Worm (Caenorhabditis elegans) whole organism, L3 larva: Measurements from ENCODE around the gene srh-116.

Experiments used
- R02D3.7 ChIP-seq: fragments of 150-350 bp; optimal IDR thresholded peaks from 2 replicates; lab custom pipeline; 2014; ENCODE audit warnings: missing biosample characterization, missing genetic modification characterization
- aly-2 ChIP-seq: fragments of 150-350 bp; optimal IDR thresholded peaks from 2 replicates; lab custom pipeline; 2014; ENCODE audit warnings: missing biosample characterization, missing genetic modification characterization
- ama-1 ChIP-seq: fragments of 150-350 bp; optimal IDR thresholded peaks from 2 replicates; lab custom pipeline; 2018
- ceh-16 ChIP-seq: sonication (generic microtip); optimal IDR thresholded peaks from 2 replicates; lab custom pipeline; 2017; ENCODE audit warnings: missing biosample characterization, missing genetic modification characterization
- ceh-28 ChIP-seq: fragments of 150-350 bp; optimal IDR thresholded peaks from 2 replicates; lab custom pipeline; 2014; ENCODE audit warnings: missing biosample characterization, missing genetic modification reagents, missing genetic modification characterization
- daf-12 ChIP-seq: fragments of 150-350 bp; optimal IDR thresholded peaks from 2 replicates; lab custom pipeline; 2014; ENCODE audit warnings: missing biosample characterization, missing genetic modification reagents, missing genetic modification characterization
- egl-27 ChIP-seq: sonication (generic microtip); optimal IDR thresholded peaks from 4 replicates; lab custom pipeline; 2017; ENCODE audit warnings: missing biosample characterization, missing genetic modification reagents, missing genetic modification characterization
- egl-5 ChIP-seq: fragments of 150-350 bp; optimal IDR thresholded peaks from 2 replicates; lab custom pipeline; 2017; ENCODE audit warnings: missing biosample characterization, missing genetic modification reagents, missing genetic modification characterization, inconsistent platforms
- elt-1 ChIP-seq: fragments of 150-350 bp; optimal IDR thresholded peaks from 2 replicates; lab custom pipeline; 2014; ENCODE audit warnings: missing biosample characterization, missing genetic modification characterization
- elt-2 ChIP-seq: sonication (generic microtip); optimal IDR thresholded peaks from 2 replicates; lab custom pipeline; 2016; ENCODE audit warnings: missing genetic modification reagents, mild to moderate bottlenecking, missing genetic modification characterization, missing compliant biosample characterization
- elt-3 ChIP-seq, 3 experiments: fragments of 150-350 bp in 1 of 3; sonication (generic microtip) in 2 of 3; optimal IDR thresholded peaks; 2 replicates in 2 of 3; 4 replicates in 1 of 3; lab custom pipeline; 2014 to 2017; ENCODE audit warnings: missing biosample characterization in 3 of 3, missing genetic modification characterization in 3 of 3
- eor-1 ChIP-seq, 2 experiments: fragments of 150-350 bp; optimal IDR thresholded peaks; 2 replicates each; lab custom pipeline; 2014 to 2018; ENCODE audit warnings: missing biosample characterization in 2 of 2, missing genetic modification characterization in 2 of 2
- fkh-10 ChIP-seq: sonication (generic microtip); optimal IDR thresholded peaks from 2 replicates; lab custom pipeline; 2017; ENCODE audit warnings: missing biosample characterization, missing genetic modification reagents, missing genetic modification characterization
- fkh-2 ChIP-seq: fragments of 150-350 bp; optimal IDR thresholded peaks from 2 replicates; lab custom pipeline; 2014; ENCODE audit warnings: missing biosample characterization, missing genetic modification reagents, missing genetic modification characterization
- fos-1 ChIP-seq: fragments of 150-350 bp; optimal IDR thresholded peaks from 2 replicates; lab custom pipeline; 2014; ENCODE audit warnings: missing biosample characterization, missing genetic modification characterization
- hmg-11 ChIP-seq: sonication (generic microtip); optimal IDR thresholded peaks from 2 replicates; lab custom pipeline; 2016; ENCODE audit warnings: missing genetic modification characterization, missing compliant biosample characterization
- jun-1 ChIP-seq: fragments of 150-350 bp; optimal IDR thresholded peaks from 2 replicates; lab custom pipeline; 2014; ENCODE audit warnings: missing biosample characterization, missing genetic modification reagents, missing genetic modification characterization
- lsy-12 ChIP-seq: sonication (generic microtip); optimal IDR thresholded peaks from 2 replicates; lab custom pipeline; 2016; ENCODE audit warnings: mild to moderate bottlenecking, missing genetic modification characterization, missing compliant biosample characterization
- mdl-1 ChIP-seq: fragments of 150-350 bp; optimal IDR thresholded peaks from 2 replicates; lab custom pipeline; 2014; ENCODE audit warnings: missing biosample characterization, missing genetic modification characterization
- nfya-1 ChIP-seq: sonication (generic microtip); optimal IDR thresholded peaks from 2 replicates; lab custom pipeline; 2017; ENCODE audit warnings: missing genetic modification characterization, mild to moderate bottlenecking, missing compliant biosample characterization, antibody characterized with exemption, moderate library complexity; ENCODE audit not compliant: insufficient read depth
- nhr-11 ChIP-seq: fragments of 150-350 bp; optimal IDR thresholded peaks from 2 replicates; lab custom pipeline; 2014; ENCODE audit warnings: missing biosample characterization, missing genetic modification characterization
- nhr-12 ChIP-seq: fragments of 150-350 bp; optimal IDR thresholded peaks from 2 replicates; lab custom pipeline; 2014; ENCODE audit warnings: missing biosample characterization, missing genetic modification characterization
- nhr-237 ChIP-seq: fragments of 150-350 bp; optimal IDR thresholded peaks from 2 replicates; lab custom pipeline; 2014; ENCODE audit warnings: missing biosample characterization, missing genetic modification characterization
- nhr-25 ChIP-seq: sonication (generic microtip); optimal IDR thresholded peaks from 2 replicates; lab custom pipeline; 2017; ENCODE audit warnings: missing biosample characterization, missing genetic modification characterization
- nhr-28 ChIP-seq: fragments of 150-350 bp; optimal IDR thresholded peaks from 2 replicates; lab custom pipeline; 2014; ENCODE audit warnings: missing biosample characterization, missing genetic modification characterization
- nhr-43 ChIP-seq: sonication (generic microtip); optimal IDR thresholded peaks from 2 replicates; lab custom pipeline; 2016; ENCODE audit warnings: mild to moderate bottlenecking, missing genetic modification characterization, missing compliant biosample characterization; ENCODE audit not compliant: poor library complexity, severe bottlenecking
- nhr-76 ChIP-seq: fragments of 150-350 bp; sonication (generic microtip); optimal IDR thresholded peaks from 5 replicates; lab custom pipeline; 2014; ENCODE audit warnings: missing biosample characterization, missing genetic modification characterization
- nhr-77 ChIP-seq: fragments of 150-350 bp; optimal IDR thresholded peaks from 2 replicates; lab custom pipeline; 2014; ENCODE audit warnings: missing biosample characterization, missing genetic modification characterization
- pha-4 ChIP-seq: fragments of 150-350 bp; optimal IDR thresholded peaks from 2 replicates; lab custom pipeline; 2014; ENCODE audit warnings: missing biosample characterization, missing genetic modification reagents, missing genetic modification characterization
- pqm-1 ChIP-seq: fragments of 150-350 bp; optimal IDR thresholded peaks from 2 replicates; lab custom pipeline; 2017; ENCODE audit warnings: missing biosample characterization, missing genetic modification characterization, inconsistent platforms
- skn-1 ChIP-seq: fragments of 150-350 bp; optimal IDR thresholded peaks from 2 replicates; lab custom pipeline; 2014; ENCODE audit warnings: missing biosample characterization, missing genetic modification characterization
- snpc-4 ChIP-seq: fragments of 150-350 bp; optimal IDR thresholded peaks from 2 replicates; lab custom pipeline; 2014; ENCODE audit warnings: missing biosample characterization, missing genetic modification characterization
- tbx-2 ChIP-seq: sonication (generic microtip); optimal IDR thresholded peaks from 2 replicates; lab custom pipeline; 2016; ENCODE audit warnings: mild to moderate bottlenecking, missing genetic modification characterization, missing compliant biosample characterization

srh-116 gene

DNA sequence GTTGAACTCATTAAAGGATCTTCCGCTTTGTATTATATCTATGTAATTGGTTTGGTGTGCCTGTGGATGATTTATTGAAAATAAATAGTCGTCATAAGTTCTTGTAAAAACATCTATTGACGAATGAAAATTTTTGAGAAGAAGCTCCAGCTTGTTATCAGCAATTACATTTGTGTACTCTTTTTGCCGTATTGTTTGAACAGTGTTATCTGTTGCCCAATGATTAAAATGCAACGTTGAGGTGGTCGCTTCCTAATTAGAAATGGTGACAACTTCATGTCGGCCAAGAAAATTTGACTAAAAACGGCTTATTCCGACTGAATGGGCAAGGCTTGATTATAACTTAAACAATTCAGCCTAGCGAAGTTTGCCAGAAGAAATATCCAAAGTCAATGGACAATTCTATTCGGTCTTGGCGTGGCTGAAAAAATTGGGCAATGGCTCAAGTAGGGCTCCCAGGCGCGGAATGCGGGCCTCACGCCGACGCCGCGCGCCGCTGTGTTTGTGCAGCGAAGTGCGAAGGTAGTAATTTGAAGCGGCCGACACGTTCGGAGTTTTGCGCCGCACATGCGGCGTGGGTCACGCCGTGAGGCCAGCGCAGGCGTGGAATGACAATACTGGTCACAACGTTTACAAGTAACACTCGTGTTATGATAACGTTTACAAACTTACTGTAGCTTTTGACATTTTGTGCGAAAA is 14.2 kb downstream of the srh-116 start:
- TF ChIP-seq nfya-1 (no peak), snpc-4 (no peak), nhr-237 (tag; lab: Kevin White, UChicago) (no peak), ceh-28 (tag; lab: Kevin White, UChicago) (no peak), elt-2 (tag; lab: Kevin White, UChicago) (peak; percentile 70), nhr-43 (tag; lab: Kevin White, UChicago) (no peak), egl-5 (tag; lab: Kevin White, UChicago) (no peak), nhr-11 (no peak), hmg-11 (no peak), ama-1 (no peak), pha-4 (tag; lab: Kevin White, UChicago) (peak; percentile 21), tbx-2 (tag; lab: Kevin White, UChicago) (no peak), pqm-1 (peak; percentile 22), jun-1 (no peak), ceh-16 (tag; lab: Kevin White, UChicago) (no peak)

DNA sequence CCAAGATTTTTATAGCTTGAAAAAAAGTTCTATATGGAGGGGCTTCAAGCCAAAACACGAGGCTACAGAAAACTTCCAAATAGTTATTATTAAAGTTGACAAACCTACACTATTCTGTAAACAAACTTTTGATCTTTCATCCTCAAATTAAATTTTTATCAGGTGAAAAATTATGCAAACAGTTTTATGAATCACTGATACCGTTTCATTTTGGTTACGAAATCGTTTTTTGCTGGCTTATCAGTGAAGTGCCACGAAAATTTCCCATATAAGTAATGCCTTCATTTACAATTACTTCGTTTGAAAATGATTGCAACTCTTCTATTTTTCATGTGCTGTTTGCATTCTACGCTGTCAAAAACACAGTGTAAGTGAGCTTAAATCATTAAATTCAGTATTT is 16.1 kb downstream of the srh-116 start, which contains the start of gene T19C9.8:
Gene T19C9.8, plus strand, starts transcription at position 299 of the 400 bp plus-strand sequence.
- peak; percentile 77 for TF ChIP-seq pqm-1
- no peak for TF ChIP-seq fkh-2 (tag; lab: Kevin White, UChicago)
- peak; percentile 94 for TF ChIP-seq elt-2 (tag; lab: Kevin White, UChicago)

DNA sequence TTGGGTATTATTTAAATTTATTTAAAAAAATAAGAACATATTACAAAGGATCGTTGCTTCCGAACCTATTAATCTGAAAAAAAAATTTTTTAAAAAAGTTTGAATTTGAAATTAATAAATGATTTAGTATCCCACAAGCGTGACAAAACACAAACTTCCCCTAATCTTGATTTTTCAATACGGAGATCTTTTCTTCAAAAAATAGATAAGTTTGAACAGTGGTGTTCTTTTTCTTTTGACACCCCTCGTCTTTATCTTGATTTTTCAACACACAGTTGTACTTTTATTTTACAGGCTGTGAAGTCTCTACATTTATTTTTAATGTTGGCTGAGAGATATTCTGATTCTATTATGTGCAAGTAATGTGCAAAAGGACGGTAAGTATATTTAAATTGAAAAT is 18.6 kb downstream of the srh-116 start, which contains the start of gene T19C9.10:
Gene T19C9.10, plus strand, starts transcription at position 248 of the 400 bp plus-strand sequence.
- TF ChIP-seq elt-1 (tag; lab: Kevin White, UChicago): peak; percentile 67
- no peak for TF ChIP-seq nhr-28 (tag; lab: Kevin White, UChicago)

ce11 chrV:17232403-17232802 is 22.5 kb downstream of the srh-116 start:
- TF ChIP-seq aly-2 (tag; lab: Kevin White, UChicago) (no peak), nhr-28 (tag; lab: Kevin White, UChicago) (no peak), eor-1 (tag; optimal IDR thresholded peaks at IDR 0.05; lab: Kevin White, UChicago) (no peak), nhr-237 (tag; lab: Kevin White, UChicago) (no peak), fkh-10 (GFP tag; lab: Kevin White, UChicago) (no peak), nhr-12 (tag; lab: Kevin White, UChicago) (no peak), ama-1 (no peak), lsy-12 (tag; lab: Kevin White, UChicago) (no peak), R02D3.7 (tag; lab: Kevin White, UChicago) (no peak), skn-1 (tag; lab: Kevin White, UChicago) (no peak)

DNA sequence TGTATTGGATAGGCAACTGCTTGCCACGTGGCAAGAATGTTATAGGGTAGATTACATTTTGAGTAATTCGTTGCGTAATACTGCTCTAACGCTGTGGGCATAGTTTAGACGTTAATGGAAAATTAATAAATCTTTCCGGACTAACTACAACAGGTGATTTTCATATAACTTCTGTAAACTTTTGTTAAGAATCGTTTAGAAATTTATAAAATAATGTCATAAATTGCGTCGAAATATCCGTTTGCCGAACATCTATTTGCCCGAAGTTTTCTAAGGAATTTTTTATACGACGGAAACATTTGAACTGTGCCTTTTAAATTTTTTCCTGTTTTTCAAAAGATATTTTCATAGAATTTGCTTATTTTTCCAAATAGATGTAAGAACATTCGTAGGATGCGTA is 28.8 kb downstream of the srh-116 start, which contains the start of gene srh-112:
Gene srh-112, minus strand, starts transcription at position 101 of the 400 bp plus-strand sequence.
- no peak for TF ChIP-seq elt-2 (tag; lab: Kevin White, UChicago)
- TF ChIP-seq nhr-25 (tag; lab: Kevin White, UChicago): no peak
- no peak for TF ChIP-seq nhr-76
- no peak for TF ChIP-seq fos-1
- no peak for TF ChIP-seq mdl-1
- no peak for TF ChIP-seq daf-12

- TF ChIP-seq fkh-2 (tag; lab: Kevin White, UChicago) (no peak), aly-2 (tag; lab: Kevin White, UChicago) (no peak), pqm-1 (no peak), nhr-77 (tag; lab: Kevin White, UChicago) (no peak), egl-27 (tag; lab: Kevin White, UChicago) (no peak), nhr-11 (no peak), elt-2 (tag; lab: Kevin White, UChicago) (no peak), elt-3 (tag; optimal IDR thresholded peaks at IDR 0.05; lab: Kevin White, UChicago) (no peak)
Measured at ce11 chrV:17225389-17225788, 29.5 kb downstream of the srh-116 start, which contains the start of gene scl-25. Gene scl-25, plus strand, starts transcription at chrV:17225689.
